Fruit fly (Drosophila melanogaster): ENCODE results near the gene CG5126.
A peak's percentile ranks its signal among the peaks of the same experiment; 100 is the strongest.

CG5126 gene

dm6 chr2L:1183799-1184198 is at the start of gene CG5126, which contains the start of gene Tgt (continued):
- TF ChIP-seq CG30403 (GFP tag; optimal IDR thresholded peaks at IDR 0.05) = no peak
- no peak for TF ChIP-seq CG31388 (GFP tag; optimal IDR thresholded peaks at IDR 0.05)
- TF ChIP-seq CG43689 (GFP tag; IDR thresholded peaks at IDR 0.05) = no peak
- peak; percentile 74 for TF ChIP-seq pzg (GFP tag; optimal IDR thresholded peaks at IDR 0.05)
- TF ChIP-seq z (GFP tag; IDR thresholded peaks at IDR 0.05) = no peak
- TF ChIP-seq Hr39 (optimal IDR thresholded peaks at IDR 0.05) = no peak
- no peak for TF ChIP-seq Optix (GFP tag; IDR thresholded peaks at IDR 0.05)
- no peak for TF ChIP-seq tio (GFP tag; optimal IDR thresholded peaks at IDR 0.05)
- no peak for TF ChIP-seq org-1 (GFP tag; optimal IDR thresholded peaks at IDR 0.05)
- no peak for TF ChIP-seq her (GFP tag; optimal IDR thresholded peaks at IDR 0.05)
- TF ChIP-seq CG6654 (GFP tag; optimal IDR thresholded peaks at IDR 0.05) = no peak
- peak; percentile 65; the same call in 1 of the 3 replicates for TF ChIP-seq CG34422 (GFP tag; IDR thresholded peaks at IDR 0.05)
- no peak for TF ChIP-seq Abd-B (GFP tag; optimal IDR thresholded peaks at IDR 0.05)
- no peak for TF ChIP-seq CG4617 (GFP tag; optimal IDR thresholded peaks at IDR 0.05; ENCODE audit: borderline replicate concordance)
- TF ChIP-seq schlank (tag; optimal IDR thresholded peaks at IDR 0.05) = no peak
- TF ChIP-seq MTF-1 (GFP tag; optimal IDR thresholded peaks at IDR 0.05; ENCODE audit: borderline replicate concordance) = no peak
- TF ChIP-seq E2f1 (GFP tag; IDR thresholded peaks at IDR 0.05) = no peak
- TF ChIP-seq Bdp1 (GFP tag; optimal IDR thresholded peaks at IDR 0.05) = no peak
- no peak for TF ChIP-seq CG12659 (GFP tag; optimal IDR thresholded peaks at IDR 0.05)
- TF ChIP-seq Med (GFP tag) = peak; percentile 60
- no peak for TF ChIP-seq lola (GFP tag; optimal IDR thresholded peaks at IDR 0.05)
- TF ChIP-seq crol (GFP tag; IDR thresholded peaks at IDR 0.05) = no peak
- TF ChIP-seq eve (GFP tag; optimal IDR thresholded peaks at IDR 0.05) = no peak
- TF ChIP-seq CG12942 (GFP tag; optimal IDR thresholded peaks at IDR 0.05) = no peak
- peak; percentile 20; the same call in 1 of the 2 replicates for TF ChIP-seq tna (GFP tag; IDR thresholded peaks at IDR 0.05; ENCODE audit: partially characterized antibody)
- no peak for TF ChIP-seq tap (tag; optimal IDR thresholded peaks at IDR 0.05)
- TF ChIP-seq CG1832 (GFP tag; optimal IDR thresholded peaks at IDR 0.05) = no peak
- TF ChIP-seq CG3847 (GFP tag; IDR thresholded peaks at IDR 0.05) = no peak
- TF ChIP-seq CG11696 (GFP tag; IDR thresholded peaks at IDR 0.05) = no peak
- no peak for TF ChIP-seq YL-1 (GFP tag; optimal IDR thresholded peaks at IDR 0.05)
- TF ChIP-seq Opbp (GFP tag; IDR thresholded peaks at IDR 0.05; ENCODE audit: partially characterized antibody) = no peak
- no peak for TF ChIP-seq Atf3 (GFP tag; optimal IDR thresholded peaks at IDR 0.05)
- TF ChIP-seq chm (GFP tag; IDR thresholded peaks at IDR 0.05) = no peak
- TF ChIP-seq p53 (GFP tag; optimal IDR thresholded peaks at IDR 0.05) = no peak
- TF ChIP-seq CG15514 (GFP tag; optimal IDR thresholded peaks at IDR 0.05) = peak; percentile 79
- TF ChIP-seq ken (GFP tag; IDR thresholded peaks at IDR 0.05) = no peak
- no peak for TF ChIP-seq CG4404 (GFP tag; IDR thresholded peaks at IDR 0.05)
- peak; percentile 26 for TF ChIP-seq HmgZ (tag; optimal IDR thresholded peaks at IDR 0.05)
- no peak for TF ChIP-seq CG6272 (GFP tag; IDR thresholded peaks at IDR 0.05)
- no peak for TF ChIP-seq CG13775 (GFP tag; optimal IDR thresholded peaks at IDR 0.05)
- TF ChIP-seq fd102C (GFP tag; optimal IDR thresholded peaks at IDR 0.05) = no peak
- TF ChIP-seq CG11093 (GFP tag; IDR thresholded peaks at IDR 0.05) = no peak
- TF ChIP-seq Aef1 (GFP tag; IDR thresholded peaks at IDR 0.05) = no peak
- TF ChIP-seq ERR (GFP tag; optimal IDR thresholded peaks at IDR 0.05) = peak; percentile 9
- no peak for TF ChIP-seq trh (GFP tag; optimal IDR thresholded peaks at IDR 0.05)
- no peak for TF ChIP-seq HmgD (GFP tag; optimal IDR thresholded peaks at IDR 0.05)
- no peak for TF ChIP-seq CG9215 (GFP tag; IDR thresholded peaks at IDR 0.05)
- no peak for TF ChIP-seq cad (GFP tag; optimal IDR thresholded peaks at IDR 0.05)
- TF ChIP-seq gro (GFP tag; optimal IDR thresholded peaks at IDR 0.05) = no peak
- no peak for TF ChIP-seq Hand (GFP tag; optimal IDR thresholded peaks at IDR 0.05)
- no peak for TF ChIP-seq ttk (GFP tag; IDR thresholded peaks at IDR 0.05)
- TF ChIP-seq sens (GFP tag) = no peak
- TF ChIP-seq Jarid2 (GFP tag; optimal IDR thresholded peaks at IDR 0.05) = no peak

Measured in whole organism, embryonic.